Fruit fly (Drosophila melanogaster): ENCODE data around the gene CG8750.

Gene CG8750

DNA sequence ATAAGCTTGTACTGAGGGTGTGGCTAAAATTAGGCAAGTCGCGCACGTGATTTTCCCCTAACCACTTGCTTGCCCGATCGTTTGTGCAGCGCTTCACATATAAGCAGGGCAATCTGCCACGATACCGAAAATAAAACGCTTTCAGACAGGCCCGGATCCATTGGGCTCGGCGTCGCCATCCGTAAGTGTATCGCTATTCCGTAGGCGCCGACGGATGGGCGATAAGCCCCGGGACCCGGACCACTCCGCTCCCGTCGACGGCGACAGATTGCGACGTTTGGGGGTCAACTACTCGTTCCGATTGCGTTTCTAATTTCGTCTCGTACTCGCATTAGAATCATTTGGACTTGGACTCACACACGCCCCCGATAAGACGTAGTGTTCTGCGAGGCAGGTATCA lies 19.6 kb upstream of the CG8750 start (continued):
- TF ChIP-seq grau (tag; optimal IDR thresholded peaks at IDR 0.05): peak; percentile 83
- TF ChIP-seq Opbp (GFP tag; IDR thresholded peaks at IDR 0.05; ENCODE audit: partially characterized antibody): peak; percentile 92
- TF ChIP-seq Sry-β (GFP tag; optimal IDR thresholded peaks at IDR 0.05): no peak
- peak; percentile 100 for TF ChIP-seq Gug (GFP tag; IDR thresholded peaks at IDR 0.05)
- TF ChIP-seq hbn (GFP tag; IDR thresholded peaks at IDR 0.05; ENCODE audit: partially characterized antibody): no peak
- peak; percentile 88 for TF ChIP-seq ap (GFP tag; IDR thresholded peaks at IDR 0.05)
- 0 out of 3 replicates have a peak, but pooled peaks have one; percentile 57 for TF ChIP-seq CG3726 (GFP tag; IDR thresholded peaks at IDR 0.05)
- no peak for TF ChIP-seq corto (GFP tag; optimal IDR thresholded peaks at IDR 0.05)
- peak; percentile 100 for TF ChIP-seq cwo (GFP tag; optimal IDR thresholded peaks at IDR 0.05)
- TF ChIP-seq HLHmδ (GFP tag; optimal IDR thresholded peaks at IDR 0.05): no peak
- peak; percentile 86 for TF ChIP-seq CG16863 (GFP tag; optimal IDR thresholded peaks at IDR 0.05)
- TF ChIP-seq Eip74EF (GFP tag; optimal IDR thresholded peaks at IDR 0.05): no peak
- TF ChIP-seq Dip2 (GFP tag; IDR thresholded peaks at IDR 0.05): no peak
- TF ChIP-seq B-H1 (GFP tag; IDR thresholded peaks at IDR 0.05): peak; percentile 61
- TF ChIP-seq CG7987 (GFP tag; optimal IDR thresholded peaks at IDR 0.05): peak; percentile 41
- TF ChIP-seq trem (tag; optimal IDR thresholded peaks at IDR 0.05): peak; percentile 9
- TF ChIP-seq CG11093 (GFP tag; IDR thresholded peaks at IDR 0.05): peak; percentile 71; the same call in 2 of the 3 replicates
- peak; percentile 97 for TF ChIP-seq Antp (GFP tag; optimal IDR thresholded peaks at IDR 0.05)
- TF ChIP-seq CG9727 (GFP tag; optimal IDR thresholded peaks at IDR 0.05): no peak
- TF ChIP-seq CG15073 (GFP tag; optimal IDR thresholded peaks at IDR 0.05): peak; percentile 43
- TF ChIP-seq nerfin-2 (GFP tag; IDR thresholded peaks at IDR 0.05; ENCODE audit: partially characterized antibody): no peak
- TF ChIP-seq lilli (GFP tag; optimal IDR thresholded peaks at IDR 0.05): peak; percentile 92
- TF ChIP-seq CG15514 (GFP tag; optimal IDR thresholded peaks at IDR 0.05): no peak
- peak; percentile 91 to 96 for TF ChIP-seq dpn (GFP tag; optimal IDR thresholded peaks at IDR 0.05)
- peak; percentile 71 for TF ChIP-seq Drgx (GFP tag; IDR thresholded peaks at IDR 0.05)
- TF ChIP-seq CG17612 (GFP tag; IDR thresholded peaks at IDR 0.05): peak; percentile 83
- no peak for TF ChIP-seq kay (GFP tag; optimal IDR thresholded peaks at IDR 0.05)
- TF ChIP-seq Adf1 (GFP tag; IDR thresholded peaks at IDR 0.05): peak; percentile 84
- TF ChIP-seq Fer3 (tag; optimal IDR thresholded peaks at IDR 0.05): peak; percentile 77
- TF ChIP-seq CG7372 (GFP tag; IDR thresholded peaks at IDR 0.05): peak; percentile 84
- peak; percentile 88 for TF ChIP-seq B-H2 (GFP tag; optimal IDR thresholded peaks at IDR 0.05)
- TF ChIP-seq Fer2 (tag; optimal IDR thresholded peaks at IDR 0.05): peak; percentile 58
- TF ChIP-seq Vsx1 (GFP tag; optimal IDR thresholded peaks at IDR 0.05): no peak
- no peak for TF ChIP-seq scrt (GFP tag; optimal IDR thresholded peaks at IDR 0.05)
- TF ChIP-seq YL-1 (GFP tag; optimal IDR thresholded peaks at IDR 0.05): no peak
- peak; percentile 70 for TF ChIP-seq p53 (GFP tag; optimal IDR thresholded peaks at IDR 0.05)
- no peak for TF ChIP-seq bigmax (GFP tag; optimal IDR thresholded peaks at IDR 0.05)
- peak; percentile 70 for TF ChIP-seq CG17385 (GFP tag; optimal IDR thresholded peaks at IDR 0.05)
- peak; percentile 75 for TF ChIP-seq crol (GFP tag; IDR thresholded peaks at IDR 0.05)
- peak; percentile 59 for TF ChIP-seq CG34376 (GFP tag; optimal IDR thresholded peaks at IDR 0.05)
- TF ChIP-seq Neu2 (GFP tag; optimal IDR thresholded peaks at IDR 0.05; ENCODE audit: borderline replicate concordance): no peak
- TF ChIP-seq CG10366 (GFP tag; IDR thresholded peaks at IDR 0.05): peak; percentile 94
- peak; percentile 71 for TF ChIP-seq CG17359 (tag; optimal IDR thresholded peaks at IDR 0.05)
- no peak for TF ChIP-seq Elba2 (GFP tag; optimal IDR thresholded peaks at IDR 0.05)
- TF ChIP-seq ftz-f1 (GFP tag; optimal IDR thresholded peaks at IDR 0.05): peak; percentile 94
- peak; percentile 91 for TF ChIP-seq CG32532 (GFP tag; IDR thresholded peaks at IDR 0.05)
- TF ChIP-seq CG18599 (GFP tag; optimal IDR thresholded peaks at IDR 0.05): no peak
- peak; percentile 91 for TF ChIP-seq Awh (GFP tag; IDR thresholded peaks at IDR 0.05)
- TF ChIP-seq vfl (GFP tag; optimal IDR thresholded peaks at IDR 0.05): peak; percentile 67
- no peak for TF ChIP-seq CG6272 (GFP tag; IDR thresholded peaks at IDR 0.05)

Data from whole organism, embryonic.